Fruit fly (Drosophila melanogaster) whole organism, embryonic: ENCODE results near the gene GatB.

Experiments
- Atf6 ChIP-seq: fragments of 200-800 bp; sonication (Bioruptor generic); IDR thresholded peaks from 2 replicates; pipeline ENCODE4 v1.3.6; 2022; ENCODE audit warnings: missing biosample characterization, missing genetic modification characterization
- Awh ChIP-seq: fragments of 200-800 bp; sonication (Bioruptor generic); IDR thresholded peaks from 2 replicates; pipeline ENCODE4, ENCODE4 v1.3.6; 2022; ENCODE audit warnings: missing biosample characterization, missing genetic modification characterization
- C15 ChIP-seq: fragments of 200-800 bp; sonication (Bioruptor generic); IDR thresholded peaks from 3 replicates; pipeline ENCODE4 v1.3.6; 2022; ENCODE audit warnings: missing biosample characterization, missing genetic modification characterization
- CG10209 ChIP-seq: fragments of 200-800 bp; sonication (Bioruptor generic); optimal IDR thresholded peaks from 3 replicates; lab custom pipeline; 2017; ENCODE audit warnings: missing biosample characterization, mild to moderate bottlenecking, missing genetic modification characterization, missing genetic modification reagents
- CG1024 ChIP-seq: fragments of 200-800 bp; sonication (Bioruptor generic); IDR thresholded peaks from 2 replicates; pipeline ENCODE4 v1.3.6; 2022; ENCODE audit warnings: missing biosample characterization, missing genetic modification characterization
- CG10565 ChIP-seq: fragments of 200-800 bp; sonication (Bioruptor generic); optimal IDR thresholded peaks from 3 replicates; lab custom pipeline; 2016; ENCODE audit warnings: missing biosample characterization, mild to moderate bottlenecking, missing genetic modification characterization
- CG12744 ChIP-seq: fragments of 200-800 bp; sonication (Bioruptor generic); optimal IDR thresholded peaks from 2 replicates; lab custom pipeline; 2016; ENCODE audit warnings: missing biosample characterization, missing genetic modification characterization
- CG13775 ChIP-seq: fragments of 200-800 bp; sonication (Bioruptor generic); optimal IDR thresholded peaks from 3 replicates; lab custom pipeline; 2017; ENCODE audit warnings: missing biosample characterization, mild to moderate bottlenecking, missing genetic modification characterization
- CG15011 ChIP-seq: fragments of 200-800 bp; sonication (Bioruptor generic); optimal IDR thresholded peaks from 3 replicates; lab custom pipeline; 2018; ENCODE audit warnings: missing biosample characterization, mild to moderate bottlenecking, missing genetic modification characterization
- CG15514 ChIP-seq: fragments of 200-800 bp; sonication (Bioruptor generic); optimal IDR thresholded peaks from 3 replicates; lab custom pipeline; 2017; ENCODE audit warnings: missing biosample characterization, missing genetic modification characterization, mild to moderate bottlenecking, moderate library complexity, missing genetic modification reagents
- CG15601 ChIP-seq: fragments of 200-800 bp; sonication (Bioruptor generic); optimal IDR thresholded peaks from 3 replicates; lab custom pipeline; 2019; ENCODE audit warnings: missing biosample characterization, mild to moderate bottlenecking, missing genetic modification characterization, moderate library complexity
- CG1647 ChIP-seq: fragments of 200-800 bp; sonication (Bioruptor generic); optimal IDR thresholded peaks from 3 replicates; lab custom pipeline; 2016; ENCODE audit warnings: missing biosample characterization, missing genetic modification characterization
- CG17328 ChIP-seq: fragments of 200-800 bp; sonication (Bioruptor generic); IDR thresholded peaks from 2 replicates; pipeline ENCODE4 v1.3.6; 2022; ENCODE audit warnings: missing biosample characterization, missing genetic modification characterization
- CG2678 ChIP-seq: fragments of 200-800 bp; sonication (Bioruptor generic); optimal IDR thresholded peaks from 3 replicates; lab custom pipeline; 2019; ENCODE audit warnings: missing biosample characterization, mild to moderate bottlenecking, missing genetic modification characterization, moderate library complexity
- CG3995 ChIP-seq: fragments of 200-800 bp; sonication (Bioruptor generic); optimal IDR thresholded peaks from 3 replicates; lab custom pipeline; 2016; ENCODE audit warnings: missing biosample characterization, missing genetic modification characterization
- CG43689 ChIP-seq: fragments of 200-800 bp; sonication (Bioruptor generic); IDR thresholded peaks from 2 replicates; pipeline ENCODE4 v1.3.6; 2022; ENCODE audit warnings: missing biosample characterization, missing genetic modification characterization
- CG4707 ChIP-seq: fragments of 200-800 bp; sonication (Bioruptor generic); optimal IDR thresholded peaks from 2 replicates; lab custom pipeline; 2018; ENCODE audit warnings: missing biosample characterization, mild to moderate bottlenecking, missing genetic modification characterization, moderate library complexity
- CG6654 ChIP-seq: fragments of 200-800 bp; sonication (Bioruptor generic); optimal IDR thresholded peaks from 2 replicates; lab custom pipeline; 2017; ENCODE audit warnings: missing biosample characterization, mild to moderate bottlenecking, missing genetic modification characterization
- CG8359 ChIP-seq: fragments of 200-800 bp; sonication (Bioruptor generic); optimal IDR thresholded peaks from 2 replicates; lab custom pipeline; 2017; ENCODE audit warnings: missing biosample characterization, mild to moderate bottlenecking, missing genetic modification characterization, borderline replicate concordance
- Camta ChIP-seq: fragments of 200-800 bp; sonication (Bioruptor generic); optimal IDR thresholded peaks from 2 replicates; lab custom pipeline; 2016; ENCODE audit warnings: missing biosample characterization, missing genetic modification characterization
- CoRest ChIP-seq: fragments of 200-800 bp; sonication (Bioruptor generic); optimal IDR thresholded peaks from 3 replicates; lab custom pipeline; 2018; ENCODE audit warnings: missing biosample characterization, mild to moderate bottlenecking, missing genetic modification characterization, moderate library complexity
- Dek ChIP-seq: fragments of 200-800 bp; sonication (Bioruptor generic); optimal IDR thresholded peaks from 3 replicates; lab custom pipeline; 2019; ENCODE audit warnings: missing biosample characterization, mild to moderate bottlenecking, missing genetic modification characterization, moderate library complexity
- E2f1 ChIP-seq: fragments of 200-800 bp; sonication (Bioruptor generic); IDR thresholded peaks from 2 replicates; pipeline ENCODE4 v1.3.6; 2022; ENCODE audit warnings: missing biosample characterization, missing genetic modification characterization
- Eip74EF ChIP-seq, 2 experiments: fragments of 200-800 bp in 1 of 2; fragments of >200 bp in 1 of 2; sonication (Bioruptor generic) in 1 of 2; optimal IDR thresholded peaks; 2 replicates each; lab custom pipeline; 2017 to 2019; ENCODE audit warnings: missing biosample characterization in 2 of 2, missing genetic modification characterization in 2 of 2, mild to moderate bottlenecking in 1 of 2, moderate library complexity in 1 of 2
- GATAe ChIP-seq: fragments of 200-800 bp; sonication (Bioruptor generic); conservative IDR thresholded peaks from 2 replicates; pipeline ENCODE4 v1.3.6; 2022; ENCODE audit warnings: missing biosample characterization, missing genetic modification characterization
- Gsc ChIP-seq: fragments of 200-800 bp; sonication (Bioruptor generic); IDR thresholded peaks from 2 replicates; pipeline ENCODE4 v1.3.6; 2022; ENCODE audit warnings: missing biosample characterization, missing genetic modification characterization
- HLH4C ChIP-seq: fragments of 200-800 bp; sonication (Bioruptor generic); IDR thresholded peaks from 3 replicates; pipeline ENCODE4 v1.3.6; 2022; ENCODE audit warnings: missing biosample characterization, missing genetic modification characterization; ENCODE audit not compliant: partially characterized antibody
- Jarid2 ChIP-seq: fragments of 200-800 bp; sonication (Bioruptor generic); optimal IDR thresholded peaks from 3 replicates; lab custom pipeline; 2017; ENCODE audit warnings: mild to moderate bottlenecking, missing biosample characterization, missing genetic modification reagents, missing genetic modification characterization
- Lim3 ChIP-seq: fragments of 200-800 bp; sonication (Bioruptor generic); IDR thresholded peaks from 2 replicates; pipeline ENCODE4 v1.3.6; 2022; ENCODE audit warnings: missing biosample characterization, missing genetic modification characterization
- NC2β ChIP-seq: fragments of 200-800 bp; sonication (Bioruptor generic); optimal IDR thresholded peaks from 2 replicates; lab custom pipeline; 2016; ENCODE audit warnings: missing biosample characterization, missing genetic modification characterization
- Spps ChIP-seq: fragments of 200-800 bp; sonication (Bioruptor generic); optimal IDR thresholded peaks from 2 replicates; lab custom pipeline; 2018; ENCODE audit warnings: missing biosample characterization, mild to moderate bottlenecking, missing genetic modification characterization
- Xrp1 ChIP-seq: fragments of 200-800 bp; sonication (Bioruptor generic); IDR thresholded peaks from 2 replicates; pipeline ENCODE4 v1.3.6; 2022; ENCODE audit warnings: missing biosample characterization, missing genetic modification characterization
- aop ChIP-seq: fragments of 200-800 bp; sonication (Bioruptor generic); IDR thresholded peaks from 2 replicates; pipeline ENCODE4 v1.3.6; 2022; ENCODE audit warnings: missing biosample characterization, missing genetic modification characterization
- cad ChIP-seq: fragments of >200 bp; optimal IDR thresholded peaks from 2 replicates; lab custom pipeline; 2017; ENCODE audit warnings: missing biosample characterization, missing genetic modification characterization
- corto ChIP-seq: fragments of 200-800 bp; sonication (Bioruptor generic); optimal IDR thresholded peaks from 2 replicates; lab custom pipeline; 2016; ENCODE audit warnings: missing biosample characterization, mild to moderate bottlenecking, missing genetic modification characterization, moderate library complexity
- cwo ChIP-seq: fragments of 200-800 bp; sonication (Bioruptor generic); optimal IDR thresholded peaks from 3 replicates; lab custom pipeline; 2017; ENCODE audit warnings: missing biosample characterization, missing genetic modification characterization, mild to moderate bottlenecking, moderate library complexity, missing genetic modification reagents
- da ChIP-seq: fragments of 200-800 bp; sonication (Bioruptor generic); optimal IDR thresholded peaks from 2 replicates; lab custom pipeline; 2016; ENCODE audit warnings: missing biosample characterization, missing genetic modification characterization
- dimm ChIP-seq: fragments of 200-800 bp; sonication (Bioruptor generic); IDR thresholded peaks from 2 replicates; pipeline ENCODE4 v1.3.6; 2022; ENCODE audit warnings: missing biosample characterization, missing genetic modification characterization
- ftz-f1 ChIP-seq: fragments of 200-800 bp; sonication (Bioruptor generic); optimal IDR thresholded peaks from 2 replicates; lab custom pipeline; 2016; ENCODE audit warnings: missing biosample characterization, missing genetic modification characterization
- gt ChIP-seq: fragments of 200-800 bp; sonication (Bioruptor generic); IDR thresholded peaks from 2 replicates; pipeline ENCODE4 v1.3.6; 2022; ENCODE audit warnings: missing biosample characterization, missing genetic modification characterization
- knrl ChIP-seq: fragments of 200-800 bp; sonication (Bioruptor generic); IDR thresholded peaks from 3 replicates; pipeline ENCODE4 v1.3.6; 2022; ENCODE audit warnings: missing biosample characterization, missing genetic modification characterization; ENCODE audit not compliant: partially characterized antibody
- lbe ChIP-seq: fragments of 200-800 bp; sonication (Bioruptor generic); optimal IDR thresholded peaks from 2 replicates; lab custom pipeline; 2016; ENCODE audit warnings: missing biosample characterization, mild to moderate bottlenecking, missing genetic modification characterization
- nerfin-1 ChIP-seq: fragments of 200-800 bp; sonication (Bioruptor generic); optimal IDR thresholded peaks from 3 replicates; lab custom pipeline; 2019; ENCODE audit warnings: missing biosample characterization, mild to moderate bottlenecking, missing genetic modification characterization, moderate library complexity
- nom ChIP-seq: fragments of 200-800 bp; sonication (Bioruptor generic); optimal IDR thresholded peaks from 2 replicates; lab custom pipeline; 2017; ENCODE audit warnings: missing biosample characterization, missing genetic modification characterization, mild to moderate bottlenecking, moderate library complexity, missing genetic modification reagents
- pnt ChIP-seq: fragments of 200-800 bp; sonication (Bioruptor generic); optimal IDR thresholded peaks from 3 replicates; lab custom pipeline; 2016; ENCODE audit warnings: missing biosample characterization, missing genetic modification characterization
- pzg ChIP-seq: fragments of 200-800 bp; sonication (Bioruptor generic); optimal IDR thresholded peaks from 3 replicates; lab custom pipeline; 2018; ENCODE audit warnings: missing biosample characterization, mild to moderate bottlenecking, missing genetic modification characterization, moderate library complexity
- seq ChIP-seq: fragments of 200-800 bp; sonication (Bioruptor generic); IDR thresholded peaks from 2 replicates; pipeline ENCODE4 v1.3.6; 2022; ENCODE audit warnings: missing biosample characterization, missing genetic modification characterization
- sima ChIP-seq: fragments of 200-800 bp; sonication (Bioruptor generic); optimal IDR thresholded peaks from 2 replicates; lab custom pipeline; 2016; ENCODE audit warnings: missing biosample characterization, missing genetic modification characterization
- trh ChIP-seq: fragments of 200-800 bp; sonication (Bioruptor generic); optimal IDR thresholded peaks from 2 replicates; lab custom pipeline; 2016; ENCODE audit warnings: missing biosample characterization, missing genetic modification characterization
- twi ChIP-seq: fragments of 200-800 bp; optimal IDR thresholded peaks from 2 replicates; lab custom pipeline; 2019; ENCODE audit warnings: missing biosample characterization, mild to moderate bottlenecking, missing genetic modification characterization, moderate library complexity
- vvl ChIP-seq: fragments of 200-800 bp; sonication (Bioruptor generic); IDR thresholded peaks from 2 replicates; pipeline ENCODE4 v1.3.6; 2022; ENCODE audit warnings: missing biosample characterization, missing genetic modification characterization

GatB gene

DNA sequence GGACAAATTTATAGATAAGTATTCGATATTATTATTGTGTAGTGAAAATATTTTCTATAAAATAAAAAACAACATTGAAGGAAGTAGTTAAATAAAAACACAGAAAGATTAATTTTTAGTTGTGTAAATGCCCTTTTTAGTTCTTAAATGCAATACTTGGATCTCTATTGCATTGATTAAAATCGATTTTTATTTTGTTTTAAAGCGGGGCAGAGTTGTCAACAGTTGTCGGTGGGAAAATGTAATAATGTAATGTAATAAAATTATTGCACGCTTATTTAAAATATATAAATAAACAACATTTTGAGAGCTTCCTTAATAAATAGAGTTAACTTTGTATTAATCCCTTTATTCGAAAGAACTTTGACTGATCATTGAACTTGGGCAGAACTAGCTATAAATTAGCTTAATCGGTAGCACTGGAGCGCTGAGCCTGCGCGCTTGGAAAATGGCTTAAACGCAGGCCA lies 33.5 kb upstream of the GatB start, which contains the start of gene Apc2 (continued):
- TF ChIP-seq CG1647 (GFP tag; lab: Kevin White, UChicago), result no peak
- no peak for TF ChIP-seq Gsc (GFP tag; lab: Robert Waterston, UW)
- TF ChIP-seq pnt (GFP tag; lab: Kevin White, UChicago), result no peak
- no peak for TF ChIP-seq GATAe (GFP tag; lab: Robert Waterston, UW)
- no peak for TF ChIP-seq CG43689 (GFP tag; lab: Robert Waterston, UW)
- peak; percentile 31 for TF ChIP-seq Dek
- peak; percentile 23 for TF ChIP-seq Spps
- TF ChIP-seq CG15601, result peak; percentile 47
- TF ChIP-seq CG1024 (GFP tag; lab: Robert Waterston, UW), result no peak
- TF ChIP-seq Xrp1 (GFP tag; lab: Robert Waterston, UW), result peak; percentile 76
- TF ChIP-seq nerfin-1 (tag; lab: Kevin White, UChicago), result peak; percentile 24
- no peak for TF ChIP-seq aop (GFP tag; lab: Robert Waterston, UW)
- TF ChIP-seq CG10209 (GFP tag; lab: Kevin White, UChicago), result peak; percentile 51
- TF ChIP-seq vvl (GFP tag; lab: Robert Waterston, UW), result peak; percentile 63
- no peak for TF ChIP-seq sima (GFP tag; lab: Kevin White, UChicago)
- TF ChIP-seq gt, result no peak
- no peak for TF ChIP-seq Awh (GFP tag; lab: Robert Waterston, UW)
- no peak for TF ChIP-seq CG8359 (GFP tag; lab: Kevin White, UChicago)
- TF ChIP-seq CG4707 (GFP tag; lab: Kevin White, UChicago), result no peak
- TF ChIP-seq CG12744 (GFP tag; lab: Kevin White, UChicago), result no peak
- no peak for TF ChIP-seq cwo
- peak; percentile 17 for TF ChIP-seq nom (GFP tag; lab: Kevin White, UChicago)
- TF ChIP-seq NC2β (GFP tag; lab: Kevin White, UChicago), result no peak
- peak; percentile 56; the same call in 1 of the 2 replicates for TF ChIP-seq E2f1 (GFP tag; lab: Robert Waterston, UW)
- peak; percentile 60 for TF ChIP-seq CG3995 (GFP tag; lab: Kevin White, UChicago)
- TF ChIP-seq Jarid2 (GFP tag; lab: Kevin White, UChicago), result no peak
- no peak for TF ChIP-seq CG6654 (GFP tag; lab: Kevin White, UChicago)
- no peak for TF ChIP-seq cad (GFP tag; lab: Kevin White, UChicago)
- peak; percentile 46; the same call in 1 of the 3 replicates for TF ChIP-seq knrl (GFP tag; lab: Robert Waterston, UW)
- peak; percentile 23 for TF ChIP-seq Camta (GFP tag; lab: Kevin White, UChicago)
- TF ChIP-seq ftz-f1, result no peak
- peak; percentile 60 for TF ChIP-seq CG17328 (GFP tag; lab: Robert Waterston, UW)
- TF ChIP-seq lbe (GFP tag; lab: Kevin White, UChicago), result peak; percentile 14
- TF ChIP-seq HLH4C (GFP tag; lab: Robert Waterston, UW), result peak; percentile 27; the same call in 1 of the 3 replicates
- peak; percentile 65 for TF ChIP-seq CG13775
- no peak for TF ChIP-seq CG10565 (GFP tag; lab: Kevin White, UChicago)
- no peak for TF ChIP-seq C15 (GFP tag; lab: Robert Waterston, UW)
- TF ChIP-seq Eip74EF (GFP tag; optimal IDR thresholded peaks at IDR 0.05; lab: Kevin White, UChicago), result peak in 1 of 2 experiments; percentile 29
- peak; percentile 40 for TF ChIP-seq twi (tag; lab: Kevin White, UChicago)
- TF ChIP-seq trh (GFP tag; lab: Kevin White, UChicago), result no peak
- TF ChIP-seq pzg, result peak; percentile 21
- TF ChIP-seq Lim3 (GFP tag; lab: Robert Waterston, UW), result no peak
- TF ChIP-seq da, result no peak
- peak; percentile 69 for TF ChIP-seq CG15514
- peak; percentile 80 for TF ChIP-seq CoRest
- peak; percentile 45; the same call in 1 of the 2 replicates for TF ChIP-seq Atf6
- TF ChIP-seq seq, result no peak
- peak; percentile 75 for TF ChIP-seq CG2678 (tag; lab: Kevin White, UChicago)
- peak; percentile 14 for TF ChIP-seq CG15011
- no peak for TF ChIP-seq corto (GFP tag; lab: Kevin White, UChicago)
- TF ChIP-seq dimm, result no peak
